Worm (Caenorhabditis elegans) whole organism, young adult: ENCODE data around the gene lron-2.

ENCODE experiments used
- B0019.2 ChIP-seq: fragments of 200-800 bp; sonication (Bioruptor generic); conservative IDR thresholded peaks from 2 replicates; pipeline ENCODE4 v1.3.6; 2022; ENCODE audit warnings: missing genetic modification reagents, missing genetic modification characterization, missing compliant biosample characterization
- B0261.1 ChIP-seq: sonication (generic microtip); optimal IDR thresholded peaks from 2 replicates; lab custom pipeline; 2016; ENCODE audit warnings: mild to moderate bottlenecking, missing genetic modification characterization, moderate library complexity, missing compliant biosample characterization
- C06A6.2 ChIP-seq: fragments of 200-800 bp; sonication (Bioruptor generic); conservative IDR thresholded peaks from 2 replicates; pipeline ENCODE4 v1.3.6; 2022; ENCODE audit warnings: missing genetic modification characterization, missing compliant biosample characterization
- D2030.7 ChIP-seq: fragments of 200-800 bp; sonication (Bioruptor generic); IDR thresholded peaks from 2 replicates; pipeline ENCODE4 v1.3.6; 2022; ENCODE audit warnings: missing genetic modification reagents, missing genetic modification characterization, missing compliant biosample characterization
- F10E7.11 ChIP-seq: sonication (generic microtip); optimal IDR thresholded peaks from 2 replicates; lab custom pipeline; 2017; ENCODE audit warnings: mild to moderate bottlenecking, missing genetic modification characterization, moderate library complexity, missing compliant biosample characterization
- K12H6.12 ChIP-seq: fragments of 200-800 bp; sonication (Bioruptor generic); optimal IDR thresholded peaks from 2 replicates; lab custom pipeline; 2018; ENCODE audit warnings: mild to moderate bottlenecking, missing genetic modification characterization, missing compliant biosample characterization
- T26A5.8 ChIP-seq: sonication (generic microtip); optimal IDR thresholded peaks from 2 replicates; lab custom pipeline; 2016; ENCODE audit warnings: missing genetic modification characterization, missing compliant biosample characterization
- Y53F4B.3 ChIP-seq: fragments of 200-800 bp; sonication (Bioruptor generic); IDR thresholded peaks from 2 replicates; pipeline ENCODE4 v1.3.6; 2022; ENCODE audit warnings: missing genetic modification reagents, missing genetic modification characterization, missing compliant biosample characterization
- Y79H2A.3 ChIP-seq: fragments of 200-800 bp; sonication (Bioruptor generic); conservative IDR thresholded peaks from 2 replicates; pipeline ENCODE4 v1.3.6; 2022; ENCODE audit warnings: missing genetic modification reagents, missing genetic modification characterization, missing compliant biosample characterization
- ama-1 ChIP-seq, 3 experiments: fragments of 150-350 bp in 1 of 3; sonication (generic microtip) in 2 of 3; optimal IDR thresholded peaks; 2 replicates each; lab custom pipeline; 2014 to 2018; ENCODE audit warnings: missing biosample characterization in 2 of 3, missing genetic modification characterization in 2 of 3, missing genetic modification reagents in 2 of 3
- cebp-1 ChIP-seq, 2 experiments: fragments of 200-800 bp in 1 of 2; sonication (Bioruptor generic) in 1 of 2; sonication (generic microtip) in 1 of 2; IDR thresholded peaks in 1 of 2; optimal IDR thresholded peaks in 1 of 2; 2 replicates each; pipeline versions ENCODE4 v1.3.6 to Lab custom; 2017 to 2022; ENCODE audit warnings: missing compliant biosample characterization in 2 of 2, missing genetic modification characterization in 2 of 2, mild to moderate bottlenecking in 1 of 2, missing genetic modification reagents in 1 of 2, moderate library complexity in 1 of 2
- cebp-2 ChIP-seq: fragments of 200-800 bp; sonication (Bioruptor generic); IDR thresholded peaks from 2 replicates; pipeline ENCODE4 v1.3.6; 2022; ENCODE audit warnings: missing genetic modification characterization, missing compliant biosample characterization
- ceh-40 ChIP-seq: fragments of 200-800 bp; sonication (Bioruptor generic); IDR thresholded peaks from 2 replicates; pipeline ENCODE4 v1.3.6; 2022; ENCODE audit warnings: missing genetic modification characterization, missing compliant biosample characterization
- dpl-1 ChIP-seq: fragments of 150-350 bp; optimal IDR thresholded peaks from 2 replicates; lab custom pipeline; 2014; ENCODE audit warnings: missing biosample characterization, missing genetic modification reagents, missing genetic modification characterization
- efl-1 ChIP-seq: fragments of 150-350 bp; optimal IDR thresholded peaks from 2 replicates; lab custom pipeline; 2014; ENCODE audit warnings: missing biosample characterization, missing genetic modification reagents, missing genetic modification characterization
- egl-44 ChIP-seq: fragments of 200-800 bp; sonication (Bioruptor generic); IDR thresholded peaks from 2 replicates; pipeline ENCODE4 v1.3.6; 2022; ENCODE audit warnings: missing genetic modification reagents, missing genetic modification characterization, missing compliant biosample characterization
- ekl-4 ChIP-seq: fragments of 200-800 bp; sonication (Bioruptor generic); IDR thresholded peaks from 2 replicates; pipeline ENCODE4 v1.3.6; 2022; ENCODE audit warnings: missing genetic modification reagents, missing genetic modification characterization, missing compliant biosample characterization
- hmg-20 ChIP-seq: fragments of 200-800 bp; sonication (Bioruptor generic); IDR thresholded peaks from 2 replicates; pipeline ENCODE4 v1.3.6; 2022; ENCODE audit warnings: missing genetic modification reagents, missing genetic modification characterization, missing compliant biosample characterization
- lag-1 ChIP-seq: fragments of 200-800 bp; sonication (Bioruptor generic); IDR thresholded peaks from 2 replicates; pipeline ENCODE4 v1.3.6; 2022; ENCODE audit warnings: missing genetic modification reagents, missing genetic modification characterization, missing compliant biosample characterization
- let-526 ChIP-seq: fragments of 200-800 bp; sonication (Bioruptor generic); IDR thresholded peaks from 2 replicates; pipeline ENCODE4 v1.3.6; 2022; ENCODE audit warnings: missing genetic modification reagents, missing genetic modification characterization, missing compliant biosample characterization
- lin-26 ChIP-seq: fragments of 200-800 bp; sonication (Bioruptor generic); IDR thresholded peaks from 2 replicates; pipeline ENCODE4 v1.3.6; 2022; ENCODE audit warnings: missing genetic modification reagents, missing genetic modification characterization, missing compliant biosample characterization
- lin-35 ChIP-seq, 3 experiments: fragments of 150-350 bp in 2 of 3; sonication (generic microtip) in 1 of 3; optimal IDR thresholded peaks; 2 replicates each; lab custom pipeline; 2014 to 2018; ENCODE audit warnings: missing biosample characterization in 3 of 3, missing genetic modification characterization in 3 of 3, missing genetic modification reagents in 3 of 3
- lir-1 ChIP-seq: fragments of 200-800 bp; sonication (Bioruptor generic); conservative IDR thresholded peaks from 2 replicates; pipeline ENCODE4 v1.3.6; 2022; ENCODE audit warnings: missing genetic modification reagents, missing genetic modification characterization, missing compliant biosample characterization
- madf-3 ChIP-seq: fragments of 200-800 bp; sonication (Bioruptor generic); IDR thresholded peaks from 2 replicates; pipeline ENCODE4 v1.3.6; 2022; ENCODE audit warnings: missing genetic modification reagents, missing genetic modification characterization, missing compliant biosample characterization
- madf-6 ChIP-seq: fragments of 200-800 bp; sonication (Bioruptor generic); IDR thresholded peaks from 2 replicates; pipeline ENCODE4 v1.3.6; 2022; ENCODE audit warnings: missing genetic modification reagents, missing genetic modification characterization, missing compliant biosample characterization
- madf-8 ChIP-seq: fragments of 200-800 bp; sonication (Bioruptor generic); conservative IDR thresholded peaks from 2 replicates; pipeline ENCODE4 v1.3.6; 2022; ENCODE audit warnings: missing genetic modification reagents, missing genetic modification characterization, missing compliant biosample characterization
- mxl-1 ChIP-seq: sonication (generic microtip); optimal IDR thresholded peaks from 2 replicates; lab custom pipeline; 2016; ENCODE audit warnings: missing genetic modification characterization, missing compliant biosample characterization
- nfya-2 ChIP-seq: fragments of 200-800 bp; sonication (Bioruptor generic); IDR thresholded peaks from 2 replicates; pipeline ENCODE4 v1.3.6; 2022; ENCODE audit warnings: missing genetic modification reagents, missing genetic modification characterization, missing compliant biosample characterization
- nhr-179 ChIP-seq: sonication (generic microtip); optimal IDR thresholded peaks from 2 replicates; lab custom pipeline; 2016; ENCODE audit warnings: mild to moderate bottlenecking, missing genetic modification characterization, missing compliant biosample characterization
- nhr-27 ChIP-seq: fragments of 200-800 bp; sonication (Bioruptor generic); optimal IDR thresholded peaks from 2 replicates; lab custom pipeline; 2018; ENCODE audit warnings: mild to moderate bottlenecking, missing genetic modification characterization, moderate library complexity, missing compliant biosample characterization
- nhr-80 ChIP-seq: sonication (generic microtip); optimal IDR thresholded peaks from 2 replicates; lab custom pipeline; 2016; ENCODE audit warnings: missing genetic modification characterization, missing compliant biosample characterization
- rcor-1 ChIP-seq: fragments of 200-800 bp; sonication (Bioruptor generic); IDR thresholded peaks from 2 replicates; pipeline ENCODE4 v1.3.6; 2022; ENCODE audit warnings: missing genetic modification reagents, missing genetic modification characterization, missing compliant biosample characterization
- rec-8 ChIP-seq, 2 experiments: sonication (generic microtip); optimal IDR thresholded peaks; 2 replicates each; lab custom pipeline; 2016; ENCODE audit warnings: mild to moderate bottlenecking in 2 of 2, missing genetic modification characterization in 2 of 2, missing genetic modification reagents in 2 of 2, missing genotype in 2 of 2, missing biosample characterization in 1 of 2, missing compliant biosample characterization in 1 of 2, moderate library complexity in 1 of 2
- snpc-4 ChIP-seq, 5 experiments: fragments of 150-350 bp in 1 of 5; sonication (generic microtip) in 4 of 5; optimal IDR thresholded peaks; 2 replicates each; lab custom pipeline; 2014 to 2018; ENCODE audit warnings: missing genetic modification characterization in 5 of 5, missing biosample characterization in 3 of 5, antibody characterized with exemption in 2 of 5, mild to moderate bottlenecking in 2 of 5, missing compliant biosample characterization in 2 of 5, missing genotype in 2 of 5, moderate library complexity in 2 of 5, missing genetic modification reagents in 1 of 5
- sptf-2 ChIP-seq: fragments of 200-800 bp; sonication (Bioruptor generic); optimal IDR thresholded peaks from 2 replicates; lab custom pipeline; 2018; ENCODE audit warnings: mild to moderate bottlenecking, missing genetic modification characterization, missing compliant biosample characterization
- tbp1 ChIP-seq: fragments of 200-800 bp; sonication (Bioruptor generic); optimal IDR thresholded peaks from 2 replicates; lab custom pipeline; 2018; ENCODE audit warnings: mild to moderate bottlenecking, missing genetic modification characterization, missing compliant biosample characterization
- unc-130 ChIP-seq: sonication (generic microtip); optimal IDR thresholded peaks from 2 replicates; lab custom pipeline; 2016; ENCODE audit warnings: missing genetic modification reagents, missing genetic modification characterization, missing compliant biosample characterization
- xnd-1 ChIP-seq: sonication (generic microtip); optimal IDR thresholded peaks from 2 replicates; lab custom pipeline; 2016; ENCODE audit warnings: missing genotype, missing genetic modification reagents, missing genetic modification characterization, missing compliant biosample characterization
- zfh-2 ChIP-seq: fragments of 200-800 bp; sonication (Bioruptor generic); conservative IDR thresholded peaks from 2 replicates; pipeline ENCODE4 v1.3.6; 2022; ENCODE audit warnings: missing genetic modification reagents, missing genetic modification characterization, missing compliant biosample characterization
- ztf-26 ChIP-seq: sonication (generic microtip); optimal IDR thresholded peaks from 2 replicates; lab custom pipeline; 2017; ENCODE audit warnings: missing genetic modification characterization, missing compliant biosample characterization

Gene lron-2

DNA sequence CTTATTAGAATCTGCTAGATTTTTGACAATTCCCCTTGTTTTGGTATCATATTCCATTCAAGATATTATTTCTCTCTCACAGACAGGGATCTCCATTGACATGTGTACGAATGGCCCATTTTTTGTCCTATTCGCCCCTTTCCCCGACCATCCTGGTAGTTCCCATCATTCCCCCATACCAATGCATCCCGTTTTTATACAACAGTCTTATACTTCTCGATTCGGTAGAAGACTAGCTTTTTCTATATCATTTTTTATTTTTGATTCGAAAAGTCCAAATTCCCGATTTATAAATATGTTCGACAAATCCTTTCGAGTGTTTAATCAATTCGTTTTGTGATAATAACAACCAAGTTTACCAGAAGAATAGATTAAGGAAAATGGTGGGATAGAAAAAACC lies 39.5 kb upstream of the lron-2 start (continued):
- TF ChIP-seq snpc-4 (GFP tag; optimal IDR thresholded peaks at IDR 0.05; lab: Kevin White, UChicago) (no peak), snpc-4 (tag; optimal IDR thresholded peaks at IDR 0.05; lab: Kevin White, UChicago) (peak in 1 of 4 experiments; percentile 13), ztf-26 (tag; lab: Kevin White, UChicago) (no peak), ceh-40 (GFP tag; lab: Robert Waterston, UW) (no peak), sptf-2 (GFP tag; lab: Kevin White, UChicago) (no peak), nhr-27 (tag; lab: Kevin White, UChicago) (no peak), unc-130 (GFP tag; lab: Kevin White, UChicago) (no peak), tbp1 (GFP tag; lab: Kevin White, UChicago) (no peak), madf-8 (GFP tag; lab: Robert Waterston, UW) (no peak), rec-8 (tag; optimal IDR thresholded peaks at IDR 0.05; lab: Kevin White, UChicago) (peak in 1 of 2 experiments; percentile 23), K12H6.12 (peak; percentile 9), D2030.7 (no peak), B0019.2 (GFP tag; lab: Robert Waterston, UW) (no peak), hmg-20 (GFP tag; lab: Robert Waterston, UW) (no peak), lin-35 (GFP tag; optimal IDR thresholded peaks at IDR 0.05; lab: Kevin White, UChicago) (peak in 1 of 3 experiments; percentile 12), xnd-1 (tag; lab: Kevin White, UChicago) (no peak), ama-1 (optimal IDR thresholded peaks at IDR 0.05; lab: Kevin White, UChicago) (no peak), ama-1 (GFP tag; optimal IDR thresholded peaks at IDR 0.05; lab: Kevin White, UChicago) (peak in 1 of 2 experiments; percentile 4), madf-3 (GFP tag; lab: Robert Waterston, UW) (0 out of 2 replicates have a peak, but pooled peaks have one; percentile 31), lin-26 (peak; percentile 55; the same call in 1 of the 2 replicates)

DNA sequence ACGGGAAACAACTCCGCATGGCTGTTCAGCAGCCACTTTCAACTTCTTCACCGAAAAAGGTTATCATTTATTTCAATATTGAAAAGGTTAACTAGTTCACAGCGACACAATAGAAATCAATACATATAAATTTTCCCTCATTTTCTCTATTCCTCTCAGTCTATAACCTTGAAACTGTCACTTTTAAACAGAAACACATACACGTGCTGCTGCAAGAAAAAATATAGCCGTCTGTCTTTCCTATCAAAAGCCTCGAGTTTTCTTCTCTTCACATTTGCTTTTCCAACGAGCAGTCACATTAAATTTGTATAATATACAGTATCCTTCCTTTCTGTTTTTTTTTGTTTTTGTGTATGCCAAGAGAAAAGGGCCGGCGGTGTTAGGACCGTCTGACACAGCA lies 36.8 kb upstream of the lron-2 start:
- TF ChIP-seq madf-6 (GFP tag; lab: Robert Waterston, UW), result no peak
- no peak for TF ChIP-seq Y53F4B.3 (GFP tag; lab: Robert Waterston, UW)
- TF ChIP-seq egl-44 (GFP tag; lab: Robert Waterston, UW), result no peak
- no peak for TF ChIP-seq lag-1
- peak; percentile 54 for TF ChIP-seq nhr-80
- TF ChIP-seq mxl-1 (tag; lab: Kevin White, UChicago), result no peak
- no peak for TF ChIP-seq T26A5.8 (tag; lab: Kevin White, UChicago)
- no peak for TF ChIP-seq C06A6.2

DNA sequence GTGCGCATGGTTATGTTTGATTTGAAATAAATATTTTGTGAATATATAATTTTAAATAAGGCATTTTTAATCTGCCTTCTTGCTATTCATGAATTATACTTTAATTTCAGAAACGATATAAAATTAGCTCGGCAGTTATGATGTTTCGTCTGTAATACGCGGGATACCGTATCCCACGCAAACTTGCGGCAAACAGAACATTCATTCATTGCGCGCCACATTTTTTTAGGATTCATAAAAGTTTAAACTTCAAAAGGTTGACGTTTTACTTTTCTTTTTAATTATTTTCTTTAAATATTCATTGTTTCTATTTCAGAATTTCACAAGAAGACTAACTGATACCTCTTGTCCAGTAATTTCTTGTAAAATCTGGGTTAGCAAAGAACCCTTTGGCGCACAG lies 35.5 kb upstream of the lron-2 start, which contains the start of gene tag-153:
TSS of gene tag-153 (plus strand) at position 200 of the 400 bp plus-strand sequence.
- TF ChIP-seq efl-1 (GFP tag; lab: Kevin White, UChicago) (peak; percentile 66), zfh-2 (GFP tag; lab: Robert Waterston, UW) (no peak), dpl-1 (GFP tag; lab: Kevin White, UChicago) (peak; percentile 17), madf-6 (GFP tag; lab: Robert Waterston, UW) (peak; percentile 62; the same call in 1 of the 2 replicates)

ce11 chrV:9321185-9321584 lies 33.8 kb upstream of the lron-2 start, which contains the start of gene F44A2.7:
F44A2.7 (plus strand) TSS chrV:9321485.
- TF ChIP-seq nhr-179 (tag; lab: Kevin White, UChicago) (no peak), nhr-80 (peak; percentile 33)

DNA sequence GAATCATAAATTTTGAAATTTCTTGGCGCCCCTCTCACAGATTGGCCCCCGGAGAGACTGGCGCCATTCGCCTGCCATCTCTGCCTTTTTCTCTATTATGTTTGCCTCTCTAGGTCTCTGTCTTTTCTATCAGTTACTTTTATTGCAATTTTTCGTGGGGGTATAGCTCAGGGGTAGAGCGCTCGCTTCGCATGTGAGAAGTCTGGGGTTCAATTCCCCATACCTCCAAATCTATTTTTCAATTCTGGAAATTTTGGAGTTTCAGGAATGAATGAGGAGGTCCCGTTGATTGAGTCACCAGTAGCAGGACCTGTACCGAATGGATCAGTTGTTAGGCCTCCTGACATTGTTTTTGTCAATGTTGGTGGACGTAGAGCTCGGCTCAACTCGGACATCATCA lies 30.7 kb upstream of the lron-2 start, which contains the start of gene kvs-3:
TSS of gene kvs-3 (plus strand) at position 266 of the 400 bp plus-strand sequence.
- TF ChIP-seq lir-1 (GFP tag; lab: Robert Waterston, UW) (0 out of 2 replicates have a peak, but pooled peaks have one; percentile 48), T26A5.8 (tag; lab: Kevin White, UChicago) (peak; percentile 82), ekl-4 (peak; percentile 67; the same call in 1 of the 2 replicates), Y79H2A.3 (GFP tag; lab: Robert Waterston, UW) (peak; percentile 69; the same call in 1 of the 2 replicates), efl-1 (GFP tag; lab: Kevin White, UChicago) (peak; percentile 3), cebp-2 (GFP tag; lab: Robert Waterston, UW) (0 out of 2 replicates have a peak, but pooled peaks have one; percentile 76), B0261.1 (tag; lab: Kevin White, UChicago) (peak; percentile 95), cebp-1 (GFP tag; IDR thresholded peaks at IDR 0.05; lab: Robert Waterston, UW) (peak; percentile 55; the same call in 1 of the 2 replicates), cebp-1 (tag; optimal IDR thresholded peaks at IDR 0.05; lab: Kevin White, UChicago) (no peak), F10E7.11 (peak; percentile 72), ceh-40 (GFP tag; lab: Robert Waterston, UW) (peak; percentile 90), let-526 (GFP tag; lab: Robert Waterston, UW) (no peak), Y53F4B.3 (GFP tag; lab: Robert Waterston, UW) (peak; percentile 69; the same call in 1 of the 2 replicates), nfya-2 (GFP tag; lab: Robert Waterston, UW) (no peak), rcor-1 (GFP tag; lab: Robert Waterston, UW) (peak; percentile 84)
